Worm (Caenorhabditis elegans) whole organism, young adult: ENCODE results near the gene Y45G12B.2.

Source experiments
- B0035.1 ChIP-seq: sonication (generic microtip); optimal IDR thresholded peaks from 2 replicates; lab custom pipeline; 2016; ENCODE audit warnings: missing genetic modification characterization, mild to moderate bottlenecking, missing compliant biosample characterization, missing genotype, missing genetic modification reagents
- B0336.3 ChIP-seq: fragments of 200-800 bp; sonication (Bioruptor generic); IDR thresholded peaks from 2 replicates; pipeline ENCODE4 v1.3.6; 2022; ENCODE audit warnings: missing genetic modification characterization, missing compliant biosample characterization
- F10E7.11 ChIP-seq: sonication (generic microtip); optimal IDR thresholded peaks from 2 replicates; lab custom pipeline; 2017; ENCODE audit warnings: mild to moderate bottlenecking, missing genetic modification characterization, moderate library complexity, missing compliant biosample characterization
- F33H1.4 ChIP-seq: fragments of 200-800 bp; sonication (Bioruptor generic); IDR thresholded peaks from 2 replicates; pipeline ENCODE4 v1.3.6; 2022; ENCODE audit warnings: missing genetic modification reagents, missing genetic modification characterization, missing compliant biosample characterization
- F39B2.1 ChIP-seq: fragments of 200-800 bp; sonication (Bioruptor generic); IDR thresholded peaks from 2 replicates; pipeline ENCODE4 v1.3.6; 2022; ENCODE audit warnings: missing genetic modification reagents, missing genetic modification characterization, missing compliant biosample characterization
- T07F8.4 ChIP-seq: sonication (generic microtip); optimal IDR thresholded peaks from 2 replicates; lab custom pipeline; 2016; ENCODE audit warnings: mild to moderate bottlenecking, missing genetic modification characterization, moderate library complexity, missing compliant biosample characterization
- akir-1 ChIP-seq: fragments of 200-800 bp; sonication (Bioruptor generic); optimal IDR thresholded peaks from 2 replicates; lab custom pipeline; 2018; ENCODE audit warnings: mild to moderate bottlenecking, missing genetic modification characterization, moderate library complexity, missing compliant biosample characterization
- athp-1 ChIP-seq: sonication (generic microtip); optimal IDR thresholded peaks from 2 replicates; lab custom pipeline; 2017; ENCODE audit warnings: mild to moderate bottlenecking, missing genetic modification characterization, missing compliant biosample characterization
- cebp-2 ChIP-seq: fragments of 200-800 bp; sonication (Bioruptor generic); IDR thresholded peaks from 2 replicates; pipeline ENCODE4 v1.3.6; 2022; ENCODE audit warnings: missing genetic modification characterization, missing compliant biosample characterization
- ceh-100 ChIP-seq: fragments of 200-800 bp; sonication (Bioruptor generic); IDR thresholded peaks from 2 replicates; pipeline ENCODE4 v1.3.6; 2022; ENCODE audit warnings: missing genetic modification reagents, missing genetic modification characterization, missing compliant biosample characterization
- chd-7 ChIP-seq: sonication (generic microtip); optimal IDR thresholded peaks from 2 replicates; lab custom pipeline; 2016; ENCODE audit warnings: mild to moderate bottlenecking, missing genetic modification characterization, moderate library complexity, missing compliant biosample characterization
- dox-1 ChIP-seq: fragments of 200-800 bp; sonication (Bioruptor generic); IDR thresholded peaks from 2 replicates; pipeline ENCODE4 v1.3.6; 2022; ENCODE audit warnings: missing genetic modification reagents, missing genetic modification characterization, missing compliant biosample characterization
- dpff-1 ChIP-seq: sonication (generic microtip); optimal IDR thresholded peaks from 2 replicates; lab custom pipeline; 2017; ENCODE audit warnings: mild to moderate bottlenecking, missing genetic modification characterization, missing compliant biosample characterization
- egrh-3 ChIP-seq: fragments of 200-800 bp; sonication (Bioruptor generic); IDR thresholded peaks from 2 replicates; pipeline ENCODE4 v1.3.6; 2022; ENCODE audit warnings: missing genetic modification reagents, missing genetic modification characterization, missing compliant biosample characterization
- ekl-4 ChIP-seq: fragments of 200-800 bp; sonication (Bioruptor generic); IDR thresholded peaks from 2 replicates; pipeline ENCODE4 v1.3.6; 2022; ENCODE audit warnings: missing genetic modification reagents, missing genetic modification characterization, missing compliant biosample characterization
- ets-4 ChIP-seq: fragments of 200-800 bp; sonication (Bioruptor generic); optimal IDR thresholded peaks from 2 replicates; lab custom pipeline; 2018; ENCODE audit warnings: mild to moderate bottlenecking, missing genetic modification characterization, missing compliant biosample characterization
- gei-17 ChIP-seq: fragments of 200-800 bp; sonication (Bioruptor generic); optimal IDR thresholded peaks from 2 replicates; lab custom pipeline; 2018; ENCODE audit warnings: mild to moderate bottlenecking, missing genetic modification characterization, missing compliant biosample characterization
- hmg-20 ChIP-seq: fragments of 200-800 bp; sonication (Bioruptor generic); IDR thresholded peaks from 2 replicates; pipeline ENCODE4 v1.3.6; 2022; ENCODE audit warnings: missing genetic modification reagents, missing genetic modification characterization, missing compliant biosample characterization
- let-607 ChIP-seq, 2 experiments: fragments of 200-800 bp in 1 of 2; sonication (Bioruptor generic) in 1 of 2; sonication (generic microtip) in 1 of 2; optimal IDR thresholded peaks; 2 replicates each; lab custom pipeline; 2016 to 2018; ENCODE audit warnings: mild to moderate bottlenecking in 2 of 2, missing compliant biosample characterization in 2 of 2, missing genetic modification characterization in 2 of 2, moderate library complexity in 2 of 2, missing genotype in 1 of 2
- lin-26 ChIP-seq: fragments of 200-800 bp; sonication (Bioruptor generic); IDR thresholded peaks from 2 replicates; pipeline ENCODE4 v1.3.6; 2022; ENCODE audit warnings: missing genetic modification reagents, missing genetic modification characterization, missing compliant biosample characterization
- lin-40 ChIP-seq: sonication (generic microtip); optimal IDR thresholded peaks from 2 replicates; lab custom pipeline; 2016; ENCODE audit warnings: missing genetic modification characterization, mild to moderate bottlenecking, missing compliant biosample characterization, missing genotype, missing genetic modification reagents
- lsl-1 ChIP-seq: fragments of 200-800 bp; sonication (Bioruptor generic); optimal IDR thresholded peaks from 2 replicates; lab custom pipeline; 2018; ENCODE audit warnings: mild to moderate bottlenecking, missing genetic modification characterization, moderate library complexity, missing compliant biosample characterization
- madf-3 ChIP-seq: fragments of 200-800 bp; sonication (Bioruptor generic); IDR thresholded peaks from 2 replicates; pipeline ENCODE4 v1.3.6; 2022; ENCODE audit warnings: missing genetic modification reagents, missing genetic modification characterization, missing compliant biosample characterization
- mel-28 ChIP-seq: sonication (generic microtip); optimal IDR thresholded peaks from 2 replicates; lab custom pipeline; 2016; ENCODE audit warnings: borderline replicate concordance, mild to moderate bottlenecking, missing genetic modification characterization, missing compliant biosample characterization
- mxl-1 ChIP-seq: sonication (generic microtip); optimal IDR thresholded peaks from 2 replicates; lab custom pipeline; 2016; ENCODE audit warnings: missing genetic modification characterization, missing compliant biosample characterization
- nhr-179 ChIP-seq: sonication (generic microtip); optimal IDR thresholded peaks from 2 replicates; lab custom pipeline; 2016; ENCODE audit warnings: mild to moderate bottlenecking, missing genetic modification characterization, missing compliant biosample characterization
- nhr-27 ChIP-seq: fragments of 200-800 bp; sonication (Bioruptor generic); optimal IDR thresholded peaks from 2 replicates; lab custom pipeline; 2018; ENCODE audit warnings: mild to moderate bottlenecking, missing genetic modification characterization, moderate library complexity, missing compliant biosample characterization
- nhr-80 ChIP-seq: sonication (generic microtip); optimal IDR thresholded peaks from 2 replicates; lab custom pipeline; 2016; ENCODE audit warnings: missing genetic modification characterization, missing compliant biosample characterization
- nhr-90 ChIP-seq: sonication (generic microtip); optimal IDR thresholded peaks from 2 replicates; lab custom pipeline; 2016; ENCODE audit warnings: missing genotype, mild to moderate bottlenecking, missing genetic modification characterization, missing compliant biosample characterization
- rpc-1 ChIP-seq, 2 experiments: fragments of 150-350 bp in 1 of 2; sonication (generic microtip) in 1 of 2; optimal IDR thresholded peaks; 2 replicates each; lab custom pipeline; 2014 to 2018; ENCODE audit warnings: missing biosample characterization in 1 of 2, missing genetic modification characterization in 1 of 2, missing genetic modification reagents in 1 of 2, missing genotype in 1 of 2
- sea-2 ChIP-seq: fragments of 200-800 bp; sonication (Bioruptor generic); IDR thresholded peaks from 2 replicates; pipeline ENCODE4 v1.3.6; 2022; ENCODE audit warnings: missing genetic modification characterization, missing compliant biosample characterization
- snpc-1.1 ChIP-seq: sonication (generic microtip); optimal IDR thresholded peaks from 2 replicates; lab custom pipeline; 2017; ENCODE audit warnings: missing genetic modification characterization, mild to moderate bottlenecking, missing compliant biosample characterization, antibody characterized with exemption, moderate library complexity, missing genotype, missing genetic modification reagents; ENCODE audit not compliant: insufficient read depth
- snpc-3.4 ChIP-seq: sonication (generic microtip); optimal IDR thresholded peaks from 2 replicates; lab custom pipeline; 2017; ENCODE audit warnings: missing genetic modification characterization, mild to moderate bottlenecking, missing compliant biosample characterization, antibody characterized with exemption, moderate library complexity, missing genotype, missing genetic modification reagents
- snpc-4 ChIP-seq, 5 experiments: fragments of 150-350 bp in 1 of 5; sonication (generic microtip) in 4 of 5; optimal IDR thresholded peaks; 2 replicates each; lab custom pipeline; 2014 to 2018; ENCODE audit warnings: missing genetic modification characterization in 5 of 5, missing biosample characterization in 3 of 5, antibody characterized with exemption in 2 of 5, mild to moderate bottlenecking in 2 of 5, missing compliant biosample characterization in 2 of 5, missing genotype in 2 of 5, moderate library complexity in 2 of 5, missing genetic modification reagents in 1 of 5
- tlf-1 ChIP-seq: fragments of 200-800 bp; sonication (Bioruptor generic); optimal IDR thresholded peaks from 2 replicates; lab custom pipeline; 2018; ENCODE audit warnings: mild to moderate bottlenecking, missing genetic modification characterization, missing compliant biosample characterization
- unc-130 ChIP-seq: sonication (generic microtip); optimal IDR thresholded peaks from 2 replicates; lab custom pipeline; 2016; ENCODE audit warnings: missing genetic modification reagents, missing genetic modification characterization, missing compliant biosample characterization
- xnd-1 ChIP-seq: sonication (generic microtip); optimal IDR thresholded peaks from 2 replicates; lab custom pipeline; 2016; ENCODE audit warnings: missing genotype, missing genetic modification reagents, missing genetic modification characterization, missing compliant biosample characterization
- ztf-18 ChIP-seq: sonication (generic microtip); optimal IDR thresholded peaks from 2 replicates; lab custom pipeline; 2016; ENCODE audit warnings: missing genotype, mild to moderate bottlenecking, missing genetic modification characterization, missing compliant biosample characterization
- ztf-22 ChIP-seq: fragments of 200-800 bp; sonication (Bioruptor generic); optimal IDR thresholded peaks from 2 replicates; lab custom pipeline; 2018; ENCODE audit warnings: mild to moderate bottlenecking, missing genetic modification characterization, moderate library complexity, missing compliant biosample characterization
- ztf-28 ChIP-seq: fragments of 200-800 bp; sonication (Bioruptor generic); IDR thresholded peaks from 2 replicates; pipeline ENCODE4 v1.3.6; 2022; ENCODE audit warnings: missing genetic modification reagents, missing genetic modification characterization, missing compliant biosample characterization

Y45G12B.2 gene

ce11 chrV:2734360-2734759 lies 39.8 kb downstream of the Y45G12B.2 start, which contains the start of gene srg-57 (continued):
- TF ChIP-seq B0336.3 (GFP tag; lab: Robert Waterston, UW): no peak
- no peak for TF ChIP-seq athp-1 (tag; lab: Kevin White, UChicago)
- TF ChIP-seq F33H1.4 (GFP tag; lab: Robert Waterston, UW): no peak
- TF ChIP-seq snpc-1.1 (tag; lab: Kevin White, UChicago): no peak
- TF ChIP-seq ztf-28 (GFP tag; lab: Robert Waterston, UW): no peak

ce11 chrV:2738174-2738573 lies 43.6 kb downstream of the Y45G12B.2 start, which contains the start of gene srg-56:
Gene srg-56 (minus strand): TSS chrV:2738274.
- TF ChIP-seq nhr-27 (tag; lab: Kevin White, UChicago) (no peak), gei-17 (GFP tag; lab: Kevin White, UChicago) (no peak), F10E7.11 (tag; lab: Kevin White, UChicago) (no peak)

- TF ChIP-seq cebp-2 (GFP tag; lab: Robert Waterston, UW): no peak
- peak; percentile 6 for TF ChIP-seq lsl-1 (GFP tag; lab: Kevin White, UChicago)
- TF ChIP-seq lin-26 (GFP tag; lab: Robert Waterston, UW): peak; percentile 56; the same call in 1 of the 2 replicates
- peak; percentile 24 for TF ChIP-seq snpc-3.4 (tag; lab: Kevin White, UChicago)
- peak; percentile 82 for TF ChIP-seq snpc-1.1 (tag; lab: Kevin White, UChicago)
- peak; percentile 37; the same call in 1 of the 2 replicates for TF ChIP-seq egrh-3
- no peak for TF ChIP-seq F39B2.1 (GFP tag; lab: Robert Waterston, UW)
- peak; percentile 80 for TF ChIP-seq snpc-4 (GFP tag; optimal IDR thresholded peaks at IDR 0.05; lab: Kevin White, UChicago)
- peak in 3 of 4 experiments; percentile 83 to 93 (median 92) for TF ChIP-seq snpc-4 (tag; optimal IDR thresholded peaks at IDR 0.05; lab: Kevin White, UChicago)
- no peak for TF ChIP-seq ets-4
- no peak for TF ChIP-seq hmg-20 (GFP tag; lab: Robert Waterston, UW)
- TF ChIP-seq, all 124 proteins: peak for 6
These were observed 45.0 kb downstream of the Y45G12B.2 start for ce11 chrV:2739607-2740006.

- no peak for TF ChIP-seq nhr-90
- TF ChIP-seq tlf-1 (GFP tag; lab: Kevin White, UChicago): no peak
- TF ChIP-seq unc-130 (GFP tag; lab: Kevin White, UChicago): no peak
- TF ChIP-seq T07F8.4 (tag; lab: Kevin White, UChicago): no peak
- TF ChIP-seq gei-17 (GFP tag; lab: Kevin White, UChicago): no peak
- no peak for TF ChIP-seq let-607 (tag; optimal IDR thresholded peaks at IDR 0.05; lab: Kevin White, UChicago)
- TF ChIP-seq B0035.1: no peak
- TF ChIP-seq dox-1: no peak
- no peak for TF ChIP-seq mxl-1
- TF ChIP-seq dpff-1 (tag; lab: Kevin White, UChicago): no peak
These were observed 45.7 kb downstream of the Y45G12B.2 start, which contains the start of gene srg-61 for ce11 chrV:2740228-2740627. Gene srg-61 (minus strand): TSS chrV:2740328.

ce11 chrV:2742298-2742697 lies 47.7 kb downstream of the Y45G12B.2 start, which contains the start of gene srg-62:
Gene srg-62 (minus strand): TSS chrV:2742398.
- TF ChIP-seq madf-3 (GFP tag; lab: Robert Waterston, UW) (no peak), ceh-100 (GFP tag; lab: Robert Waterston, UW) (no peak), akir-1 (GFP tag; lab: Kevin White, UChicago) (no peak), ekl-4 (GFP tag; lab: Robert Waterston, UW) (no peak), B0035.1 (no peak), sea-2 (GFP tag; lab: Robert Waterston, UW) (no peak), ztf-22 (no peak), nhr-80 (tag; lab: Kevin White, UChicago) (no peak), nhr-179 (tag; lab: Kevin White, UChicago) (no peak), F39B2.1 (GFP tag; lab: Robert Waterston, UW) (no peak), mel-28 (tag; lab: Kevin White, UChicago) (no peak), lin-40 (no peak), chd-7 (tag; lab: Kevin White, UChicago) (no peak), lsl-1 (GFP tag; lab: Kevin White, UChicago) (no peak), rpc-1 (optimal IDR thresholded peaks at IDR 0.05; lab: Kevin White, UChicago) (no peak), rpc-1 (tag; optimal IDR thresholded peaks at IDR 0.05; lab: Kevin White, UChicago) (no peak), xnd-1 (tag; lab: Kevin White, UChicago) (no peak), ztf-18 (tag; lab: Kevin White, UChicago) (no peak), tlf-1 (GFP tag; lab: Kevin White, UChicago) (no peak)
